Worm (Caenorhabditis elegans) whole organism, L4 larva: ENCODE measurements around the gene grl-13.

Source experiments
- F10B5.3 ChIP-seq: sonication (generic microtip); optimal IDR thresholded peaks from 2 replicates; lab custom pipeline; 2016; ENCODE audit warnings: mild to moderate bottlenecking, missing genetic modification characterization, missing compliant biosample characterization
- F26F4.8 ChIP-seq: fragments of 200-800 bp; sonication (Bioruptor generic); conservative IDR thresholded peaks from 2 replicates; pipeline ENCODE4 v1.3.6; 2022; ENCODE audit warnings: missing genetic modification characterization, missing compliant biosample characterization
- T20F7.1 ChIP-seq: fragments of 200-800 bp; sonication (Bioruptor generic); optimal IDR thresholded peaks from 2 replicates; lab custom pipeline; 2018; ENCODE audit warnings: mild to moderate bottlenecking, missing genetic modification characterization, missing compliant biosample characterization
- aha-1 ChIP-seq: fragments of 150-350 bp; peaks from one replicate; lab custom pipeline; 2014; ENCODE audit warnings: missing biosample characterization, missing genetic modification characterization
- aly-2 ChIP-seq: sonication (generic microtip); optimal IDR thresholded peaks from 2 replicates; lab custom pipeline; 2018; ENCODE audit warnings: missing biosample characterization, missing genetic modification characterization
- ama-1 ChIP-seq: fragments of 150-350 bp; optimal IDR thresholded peaks from 2 replicates; lab custom pipeline; 2014; ENCODE audit warnings: inconsistent platforms, mixed read lengths
- ceh-28 ChIP-seq: fragments of 150-350 bp; optimal IDR thresholded peaks from 2 replicates; lab custom pipeline; 2014; ENCODE audit warnings: missing biosample characterization, missing genetic modification reagents, missing genetic modification characterization
- egl-43 ChIP-seq: fragments of 200-800 bp; sonication (Bioruptor generic); IDR thresholded peaks from 2 replicates; pipeline ENCODE4 v1.3.6; 2022; ENCODE audit warnings: missing genetic modification reagents, missing genetic modification characterization, missing compliant biosample characterization
- hlh-30 ChIP-seq: sonication (generic microtip); optimal IDR thresholded peaks from 2 replicates; lab custom pipeline; 2017; ENCODE audit warnings: antibody characterized with exemption, mild to moderate bottlenecking, missing genetic modification characterization, missing compliant biosample characterization; ENCODE audit not compliant: insufficient read depth
- lin-15B ChIP-seq: fragments of 150-350 bp; sonication (generic microtip); optimal IDR thresholded peaks from 3 replicates; lab custom pipeline; 2014; ENCODE audit warnings: missing biosample characterization, missing genetic modification characterization
- lin-38 ChIP-seq: fragments of 200-800 bp; sonication (Bioruptor generic); IDR thresholded peaks from 2 replicates; pipeline ENCODE4 v1.3.6; 2022; ENCODE audit warnings: missing genetic modification reagents, missing genetic modification characterization, missing compliant biosample characterization
- lin-39 ChIP-seq: fragments of 150-350 bp; optimal IDR thresholded peaks from 2 replicates; lab custom pipeline; 2014; ENCODE audit warnings: missing biosample characterization, missing genetic modification reagents, missing genetic modification characterization
- nhr-11 ChIP-seq: fragments of 150-350 bp; optimal IDR thresholded peaks from 2 replicates; lab custom pipeline; 2014; ENCODE audit warnings: missing biosample characterization, missing genetic modification characterization
- nhr-28 ChIP-seq: fragments of 150-350 bp; optimal IDR thresholded peaks from 2 replicates; lab custom pipeline; 2014; ENCODE audit warnings: missing biosample characterization, missing genetic modification characterization
- nhr-41 ChIP-seq: fragments of 200-800 bp; sonication (Bioruptor generic); IDR thresholded peaks from 2 replicates; pipeline ENCODE4 v1.3.6; 2022; ENCODE audit warnings: missing genetic modification reagents, missing genetic modification characterization, missing compliant biosample characterization
- nhr-42 ChIP-seq: fragments of 200-800 bp; sonication (Bioruptor generic); IDR thresholded peaks from 2 replicates; pipeline ENCODE4 v1.3.6; 2022; ENCODE audit warnings: missing genetic modification characterization, missing compliant biosample characterization
- pha-4 ChIP-seq, 2 experiments: fragments of 150-350 bp in 1 of 2; fragments of 200-800 bp in 1 of 2; sonication (Bioruptor generic) in 1 of 2; IDR thresholded peaks in 1 of 2; optimal IDR thresholded peaks in 1 of 2; 2 replicates each; pipeline versions ENCODE4 v1.3.6 to Lab custom; 2014 to 2022; ENCODE audit warnings: missing genetic modification characterization in 2 of 2, missing genetic modification reagents in 2 of 2, missing biosample characterization in 1 of 2, missing compliant biosample characterization in 1 of 2
- sdz-12 ChIP-seq: fragments of 200-800 bp; sonication (Bioruptor generic); optimal IDR thresholded peaks from 2 replicates; lab custom pipeline; 2018; ENCODE audit warnings: mild to moderate bottlenecking, missing genetic modification characterization, missing compliant biosample characterization
- skn-1 ChIP-seq: fragments of 150-350 bp; optimal IDR thresholded peaks from 2 replicates; lab custom pipeline; 2014; ENCODE audit warnings: missing biosample characterization, missing genetic modification characterization
- snpc-4 ChIP-seq: fragments of 150-350 bp; optimal IDR thresholded peaks from 2 replicates; lab custom pipeline; 2014; ENCODE audit warnings: missing biosample characterization, missing genetic modification characterization
- tra-1 ChIP-seq: fragments of 200-800 bp; sonication (Bioruptor generic); IDR thresholded peaks from 2 replicates; pipeline ENCODE4 v1.3.6; 2022; ENCODE audit warnings: missing genetic modification reagents, missing genetic modification characterization, missing compliant biosample characterization
- unc-62 ChIP-seq, 3 experiments: fragments of 150-350 bp in 1 of 3; sonication (generic microtip); optimal IDR thresholded peaks in 2 of 3; peaks in 1 of 3; 1 replicate in 1 of 3; 2 replicates in 2 of 3; lab custom pipeline; 2014 to 2017; ENCODE audit warnings: missing biosample characterization in 3 of 3, missing genetic modification characterization in 3 of 3, missing genetic modification reagents in 3 of 3, missing genotype in 1 of 3
- zip-2 ChIP-seq: fragments of 150-350 bp; optimal IDR thresholded peaks from 2 replicates; lab custom pipeline; 2014; ENCODE audit warnings: missing biosample characterization, missing genetic modification characterization

Gene grl-13

DNA sequence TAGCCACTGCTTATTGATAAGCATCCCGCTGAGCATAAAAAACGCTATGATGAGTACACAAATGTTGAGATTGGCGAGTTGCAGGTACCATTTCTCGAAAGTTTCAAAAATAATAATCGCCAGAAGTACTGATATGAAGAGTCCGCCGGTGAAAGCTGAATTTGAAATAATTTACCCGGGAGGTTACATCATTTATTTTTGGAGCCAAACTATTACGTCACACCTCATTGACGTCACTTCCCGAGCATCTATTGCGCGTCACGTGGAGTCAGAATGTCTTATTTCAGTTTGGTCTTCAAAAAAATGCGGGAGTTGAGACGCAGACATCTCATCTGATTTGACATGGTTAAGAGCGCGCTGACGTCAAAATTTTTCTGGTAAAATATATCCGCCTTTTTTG, 33.6 kb downstream of the grl-13 start (continued):
- no peak for TF ChIP-seq pha-4 (GFP tag; IDR thresholded peaks at IDR 0.05; lab: Robert Waterston, UW)
- TF ChIP-seq pha-4 (tag; optimal IDR thresholded peaks at IDR 0.05; lab: Kevin White, UChicago), result no peak
- TF ChIP-seq egl-43 (GFP tag; lab: Robert Waterston, UW), result no peak
- TF ChIP-seq sdz-12 (GFP tag; lab: Kevin White, UChicago), result no peak
- TF ChIP-seq aly-2 (tag; lab: Kevin White, UChicago), result no peak

DNA sequence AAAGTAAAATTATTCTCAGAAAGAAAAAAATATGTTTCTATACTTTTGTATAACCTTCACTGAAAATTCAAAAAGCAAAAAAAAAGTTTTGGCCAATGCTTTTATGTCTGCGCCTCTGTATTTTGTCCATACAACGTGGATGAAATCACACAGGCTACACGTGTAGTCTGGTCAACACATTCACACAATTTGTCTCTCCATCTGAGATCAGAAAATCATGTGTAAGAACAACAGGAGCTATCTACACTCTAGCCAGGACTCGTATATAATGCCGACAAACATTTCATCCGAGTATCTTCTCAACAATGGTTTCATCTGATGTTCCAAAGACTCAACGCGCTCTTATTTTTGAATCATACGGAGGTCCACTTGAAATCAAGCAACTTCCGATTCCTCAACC, 37.6 kb downstream of the grl-13 start, which contains the start of gene D2063.1:
Gene D2063.1 (plus strand): TSS at position 281 of the 400 bp plus-strand sequence.
- TF ChIP-seq nhr-28 (peak; percentile 23), nhr-11 (tag; lab: Kevin White, UChicago) (peak; percentile 89), lin-39 (tag; lab: Kevin White, UChicago) (no peak), lin-15B (no peak)
- TF ChIP-seq, all 104 proteins: peak for 2

DNA sequence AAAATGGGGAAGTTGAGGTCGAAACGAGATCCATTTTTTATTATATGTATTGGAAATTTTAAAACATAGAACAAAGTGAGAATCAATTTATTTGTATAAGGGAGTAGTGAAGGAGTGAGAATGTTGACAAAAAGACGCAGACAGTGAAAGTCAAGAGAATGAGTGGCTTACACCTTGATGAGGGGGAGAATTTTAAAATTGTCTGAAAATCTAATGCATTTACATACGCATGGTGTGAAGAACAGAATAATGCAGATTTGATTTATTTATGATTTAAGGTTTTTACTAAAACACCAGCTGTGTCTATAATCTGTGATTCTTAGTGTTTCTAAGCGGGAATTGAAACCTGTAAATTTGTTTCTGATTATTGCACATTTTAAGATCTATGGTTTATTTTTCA, 39.0 kb downstream of the grl-13 start, which contains the start of gene nhr-125:
Gene nhr-125 (minus strand): TSS at position 101 of the 400 bp plus-strand sequence.
- TF ChIP-seq nhr-42 (GFP tag; lab: Robert Waterston, UW), result no peak
- no peak for TF ChIP-seq ama-1 (lab: Kevin White, UChicago)
- no peak for TF ChIP-seq skn-1 (tag; lab: Kevin White, UChicago)
- TF ChIP-seq aha-1 (tag; lab: Kevin White, UChicago), result peak; percentile 62
- TF ChIP-seq nhr-41, result no peak

DNA sequence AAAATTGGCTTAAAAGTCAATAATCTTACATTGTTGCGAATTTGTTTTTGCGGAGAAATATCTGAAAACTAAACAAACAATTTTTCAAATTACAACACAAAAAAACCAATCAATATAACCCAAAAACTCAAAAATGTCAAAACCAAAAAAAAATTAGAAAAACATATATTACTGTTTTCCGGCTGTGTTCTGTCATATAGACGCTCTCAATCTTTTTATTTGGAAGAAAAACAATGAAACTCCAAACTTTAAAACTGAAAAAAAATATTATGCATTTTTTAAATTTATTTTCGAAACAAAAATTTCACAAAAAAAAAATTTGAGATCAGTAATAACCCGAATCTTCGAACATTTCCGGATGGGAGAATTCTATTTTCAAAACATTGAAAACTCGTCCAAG, 41.7 kb downstream of the grl-13 start, which contains the start of gene R02D1.2:
Gene R02D1.2 (minus strand): TSS at position 101 of the 400 bp plus-strand sequence.
- no peak for TF ChIP-seq T20F7.1 (GFP tag; lab: Kevin White, UChicago)
- TF ChIP-seq snpc-4 (tag; lab: Kevin White, UChicago), result no peak
- no peak for TF ChIP-seq hlh-30
- TF ChIP-seq tra-1 (GFP tag; lab: Robert Waterston, UW), result no peak
- no peak for TF ChIP-seq zip-2
- TF ChIP-seq F10B5.3 (tag; lab: Kevin White, UChicago), result no peak
- TF ChIP-seq F26F4.8 (GFP tag; lab: Robert Waterston, UW), result no peak

DNA sequence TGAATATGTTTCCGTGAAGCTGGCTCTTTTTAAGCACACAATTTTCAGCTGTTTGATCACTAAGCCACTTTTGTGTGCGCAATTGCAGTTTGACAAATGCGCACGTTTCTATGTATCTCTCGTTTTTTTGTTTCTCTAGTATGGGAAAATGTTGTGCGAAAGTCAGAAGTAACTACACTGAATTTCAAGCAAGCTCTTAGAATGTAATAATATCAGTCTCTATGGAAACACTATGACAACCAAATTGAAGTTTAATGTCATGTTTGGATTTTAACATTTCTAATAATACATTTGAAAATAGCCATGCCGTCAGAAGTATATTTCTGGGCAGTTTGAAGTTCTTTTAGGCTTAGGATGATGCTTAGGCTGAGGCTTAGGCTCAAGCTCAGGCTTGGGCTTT, 44.5 kb downstream of the grl-13 start, which contains the start of gene ZC132.9:
Gene ZC132.9 (minus strand): TSS at position 101 of the 400 bp plus-strand sequence.
- TF ChIP-seq lin-38 (GFP tag; lab: Robert Waterston, UW), result no peak

DNA sequence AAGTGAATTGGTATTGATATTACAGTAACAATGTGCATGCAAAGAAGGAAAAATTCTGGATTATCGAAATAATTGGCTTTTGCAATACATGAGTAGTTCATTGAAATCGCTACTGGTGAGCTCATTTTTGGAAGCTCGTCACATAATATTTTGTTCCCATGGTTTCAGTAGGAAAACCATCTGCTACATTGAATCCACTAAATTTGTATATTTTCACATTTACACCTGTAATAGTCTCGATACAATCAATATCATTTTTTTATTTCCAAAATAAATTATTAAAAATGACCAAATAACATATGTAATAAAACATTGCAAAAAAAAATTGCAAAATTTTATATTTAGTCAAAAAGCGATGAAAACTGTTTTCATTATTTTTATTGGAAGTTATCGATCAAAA, 49.4 kb downstream of the grl-13 start, which contains the start of gene srh-192:
Gene srh-192 (minus strand): TSS at position 101 of the 400 bp plus-strand sequence.
- TF ChIP-seq unc-62 (GFP tag; optimal IDR thresholded peaks at IDR 0.05 in 1 of 2; lab: Kevin White, UChicago) (peak in 1 of 2 experiments; percentile 15), unc-62 (tag; optimal IDR thresholded peaks at IDR 0.05; lab: Kevin White, UChicago) (no peak), ceh-28 (no peak)
